Worm (Caenorhabditis elegans) whole organism, dauer: ENCODE results near the gene col-142.

Experiments used
- unc-62 ChIP-seq: sonication (generic microtip); optimal IDR thresholded peaks from 2 replicates; lab custom pipeline; 2017; ENCODE audit warnings: missing biosample characterization, missing genetic modification reagents, missing genetic modification characterization

The col-142 gene

ce11 chrV:6830755-6831227 is at the start of gene col-142:
col-142 (plus strand) TSS chrV:6831177.
- TF ChIP-seq unc-62, result no peak

ce11 chrV:6782260-6782659 is 48.7 kb upstream of the col-142 start:
- TF ChIP-seq unc-62, result no peak

- no peak for TF ChIP-seq unc-62
These were observed 47.8 kb upstream of the col-142 start for ce11 chrV:6783044-6783625.

- TF ChIP-seq unc-62, result no peak
These were observed 46.0 kb upstream of the col-142 start, which contains the start of the genes spn-4 and spe-39 for ce11 chrV:6784853-6785492. spn-4 (minus strand) TSS chrV:6784903. spe-39 (plus strand) TSS chrV:6785451.

ce11 chrV:6787906-6788430 is 43.0 kb upstream of the col-142 start, which contains the start of gene ZC404.2:
ZC404.2 (plus strand) TSS chrV:6787952.
- no peak for TF ChIP-seq unc-62

ce11 chrV:6792565-6792964 is 38.4 kb upstream of the col-142 start, which contains the start of gene gck-2:
gck-2 (minus strand) TSS chrV:6792665.
- TF ChIP-seq unc-62, result no peak

- TF ChIP-seq unc-62, result no peak
These were observed 38.0 kb upstream of the col-142 start for ce11 chrV:6792973-6793372.

- TF ChIP-seq unc-62, result no peak
These were observed 37.2 kb upstream of the col-142 start, which contains the start of gene ZC404.1 for ce11 chrV:6793744-6794239. ZC404.1 (plus strand) TSS chrV:6794189.

ce11 chrV:6796264-6796663 is 34.7 kb upstream of the col-142 start:
- TF ChIP-seq unc-62, result no peak

ce11 chrV:6796894-6797293 is 34.1 kb upstream of the col-142 start:
- TF ChIP-seq unc-62, result no peak

ce11 chrV:6799564-6799963 is 31.4 kb upstream of the col-142 start, which contains the start of gene dmsr-9:
dmsr-9 (minus strand) TSS chrV:6799664.
- no peak for TF ChIP-seq unc-62

- no peak for TF ChIP-seq unc-62
These were observed 29.1 kb upstream of the col-142 start, which contains the start of gene dmsr-10 for ce11 chrV:6801850-6802249. dmsr-10 (minus strand) TSS chrV:6801950.

- no peak for TF ChIP-seq unc-62
These were observed 27.0 kb upstream of the col-142 start, which contains the start of gene dmsr-11 for ce11 chrV:6803992-6804391. dmsr-11 (minus strand) TSS chrV:6804092.

ce11 chrV:6806340-6806739 is 24.6 kb upstream of the col-142 start, which contains the start of gene dmsr-12:
dmsr-12 (minus strand) TSS chrV:6806440.
- no peak for TF ChIP-seq unc-62

- no peak for TF ChIP-seq unc-62
These were observed 22.0 kb upstream of the col-142 start, which contains the start of gene dmsr-16 for ce11 chrV:6808962-6809361. dmsr-16 (minus strand) TSS chrV:6809062.

- TF ChIP-seq unc-62, result no peak
These were observed 20.9 kb upstream of the col-142 start for ce11 chrV:6810091-6810490.

ce11 chrV:6811863-6812262 is 19.1 kb upstream of the col-142 start:
- TF ChIP-seq unc-62, result no peak
